Worm (Caenorhabditis elegans) whole organism, young adult: ENCODE results near the gene plk-3.
A peak's percentile ranks its signal among the peaks of the same experiment; 100 is the strongest.
"Not testable (repeated sequence)": the region's sequence is repeated elsewhere in the genome, so short reads cannot be mapped to it uniquely, and the experiment has no call there.

Experiments used
- B0336.3 ChIP-seq: fragments of 200-800 bp; sonication (Bioruptor generic); IDR thresholded peaks from 2 replicates; pipeline ENCODE4 v1.3.6; 2022; ENCODE audit warnings: missing genetic modification characterization, missing compliant biosample characterization
- C17E4.6 ChIP-seq: fragments of 200-800 bp; sonication (Bioruptor generic); IDR thresholded peaks from 2 replicates; pipeline ENCODE4 v1.3.6; 2022; ENCODE audit warnings: missing genetic modification reagents, missing genetic modification characterization, missing compliant biosample characterization
- D2030.7 ChIP-seq: fragments of 200-800 bp; sonication (Bioruptor generic); IDR thresholded peaks from 2 replicates; pipeline ENCODE4 v1.3.6; 2022; ENCODE audit warnings: missing genetic modification reagents, missing genetic modification characterization, missing compliant biosample characterization
- F10E7.11 ChIP-seq: sonication (generic microtip); optimal IDR thresholded peaks from 2 replicates; lab custom pipeline; 2017; ENCODE audit warnings: mild to moderate bottlenecking, missing genetic modification characterization, moderate library complexity, missing compliant biosample characterization
- F23B12.7 ChIP-seq: sonication (generic microtip); optimal IDR thresholded peaks from 2 replicates; lab custom pipeline; 2017; ENCODE audit warnings: missing genetic modification characterization, mild to moderate bottlenecking, missing compliant biosample characterization, antibody characterized with exemption, moderate library complexity; ENCODE audit not compliant: insufficient read depth
- F49E8.2 ChIP-seq: sonication (generic microtip); optimal IDR thresholded peaks from 3 replicates; lab custom pipeline; 2017; ENCODE audit warnings: missing genetic modification characterization, mild to moderate bottlenecking, missing compliant biosample characterization, antibody characterized with exemption, moderate library complexity; ENCODE audit not compliant: insufficient read depth
- F55B11.4 ChIP-seq: sonication (generic microtip); optimal IDR thresholded peaks from 2 replicates; lab custom pipeline; 2016; ENCODE audit warnings: missing compliant biosample characterization, missing genetic modification characterization, borderline replicate concordance; ENCODE audit not compliant: insufficient read depth
- Y79H2A.3 ChIP-seq: fragments of 200-800 bp; sonication (Bioruptor generic); conservative IDR thresholded peaks from 2 replicates; pipeline ENCODE4 v1.3.6; 2022; ENCODE audit warnings: missing genetic modification reagents, missing genetic modification characterization, missing compliant biosample characterization
- Y95B8A.8 ChIP-seq: fragments of 200-800 bp; sonication (Bioruptor generic); IDR thresholded peaks from 2 replicates; pipeline ENCODE4 v1.3.6; 2022; ENCODE audit warnings: missing genetic modification reagents, missing genetic modification characterization, missing compliant biosample characterization
- ama-1 ChIP-seq, 3 experiments: fragments of 150-350 bp in 1 of 3; sonication (generic microtip) in 2 of 3; optimal IDR thresholded peaks; 2 replicates each; lab custom pipeline; 2014 to 2018; ENCODE audit warnings: missing biosample characterization in 2 of 3, missing genetic modification characterization in 2 of 3, missing genetic modification reagents in 2 of 3
- bed-2 ChIP-seq: fragments of 200-800 bp; sonication (Bioruptor generic); IDR thresholded peaks from 2 replicates; pipeline ENCODE4 v1.3.6; 2022; ENCODE audit warnings: missing genetic modification reagents, missing genetic modification characterization, missing compliant biosample characterization
- cebp-1 ChIP-seq, 2 experiments: fragments of 200-800 bp in 1 of 2; sonication (Bioruptor generic) in 1 of 2; sonication (generic microtip) in 1 of 2; IDR thresholded peaks in 1 of 2; optimal IDR thresholded peaks in 1 of 2; 2 replicates each; pipeline versions ENCODE4 v1.3.6 to Lab custom; 2017 to 2022; ENCODE audit warnings: missing compliant biosample characterization in 2 of 2, missing genetic modification characterization in 2 of 2, mild to moderate bottlenecking in 1 of 2, missing genetic modification reagents in 1 of 2, moderate library complexity in 1 of 2
- ceh-40 ChIP-seq: fragments of 200-800 bp; sonication (Bioruptor generic); IDR thresholded peaks from 2 replicates; pipeline ENCODE4 v1.3.6; 2022; ENCODE audit warnings: missing genetic modification characterization, missing compliant biosample characterization
- efl-1 ChIP-seq: fragments of 150-350 bp; optimal IDR thresholded peaks from 2 replicates; lab custom pipeline; 2014; ENCODE audit warnings: missing biosample characterization, missing genetic modification reagents, missing genetic modification characterization
- egl-44 ChIP-seq: fragments of 200-800 bp; sonication (Bioruptor generic); IDR thresholded peaks from 2 replicates; pipeline ENCODE4 v1.3.6; 2022; ENCODE audit warnings: missing genetic modification reagents, missing genetic modification characterization, missing compliant biosample characterization
- egrh-3 ChIP-seq: fragments of 200-800 bp; sonication (Bioruptor generic); IDR thresholded peaks from 2 replicates; pipeline ENCODE4 v1.3.6; 2022; ENCODE audit warnings: missing genetic modification reagents, missing genetic modification characterization, missing compliant biosample characterization
- ekl-4 ChIP-seq: fragments of 200-800 bp; sonication (Bioruptor generic); IDR thresholded peaks from 2 replicates; pipeline ENCODE4 v1.3.6; 2022; ENCODE audit warnings: missing genetic modification reagents, missing genetic modification characterization, missing compliant biosample characterization
- gei-17 ChIP-seq: fragments of 200-800 bp; sonication (Bioruptor generic); optimal IDR thresholded peaks from 2 replicates; lab custom pipeline; 2018; ENCODE audit warnings: mild to moderate bottlenecking, missing genetic modification characterization, missing compliant biosample characterization
- hlh-12 ChIP-seq: sonication (generic microtip); optimal IDR thresholded peaks from 2 replicates; lab custom pipeline; 2016; ENCODE audit warnings: missing genetic modification characterization, missing compliant biosample characterization
- hlh-26 ChIP-seq: fragments of 200-800 bp; sonication (Bioruptor generic); conservative IDR thresholded peaks from 2 replicates; pipeline ENCODE4 v1.3.6; 2022; ENCODE audit warnings: missing genetic modification reagents, missing genetic modification characterization, missing compliant biosample characterization
- hmg-1.2 ChIP-seq: fragments of 200-800 bp; sonication (Bioruptor generic); IDR thresholded peaks from 2 replicates; pipeline ENCODE4 v1.3.6; 2022; ENCODE audit warnings: missing genetic modification reagents, missing genetic modification characterization, missing compliant biosample characterization
- hrde-1 ChIP-seq: sonication (generic microtip); optimal IDR thresholded peaks from 2 replicates; lab custom pipeline; 2016; ENCODE audit warnings: missing genetic modification characterization, mild to moderate bottlenecking, missing compliant biosample characterization, moderate library complexity, missing genotype, missing genetic modification reagents, borderline replicate concordance
- lin-26 ChIP-seq: fragments of 200-800 bp; sonication (Bioruptor generic); IDR thresholded peaks from 2 replicates; pipeline ENCODE4 v1.3.6; 2022; ENCODE audit warnings: missing genetic modification reagents, missing genetic modification characterization, missing compliant biosample characterization
- lin-40 ChIP-seq: sonication (generic microtip); optimal IDR thresholded peaks from 2 replicates; lab custom pipeline; 2016; ENCODE audit warnings: missing genetic modification characterization, mild to moderate bottlenecking, missing compliant biosample characterization, missing genotype, missing genetic modification reagents
- lin-54 ChIP-seq: fragments of 200-800 bp; sonication (Bioruptor generic); optimal IDR thresholded peaks from 2 replicates; lab custom pipeline; 2018; ENCODE audit warnings: mild to moderate bottlenecking, missing genetic modification characterization, missing compliant biosample characterization
- lir-1 ChIP-seq: fragments of 200-800 bp; sonication (Bioruptor generic); conservative IDR thresholded peaks from 2 replicates; pipeline ENCODE4 v1.3.6; 2022; ENCODE audit warnings: missing genetic modification reagents, missing genetic modification characterization, missing compliant biosample characterization
- lsl-1 ChIP-seq: fragments of 200-800 bp; sonication (Bioruptor generic); optimal IDR thresholded peaks from 2 replicates; lab custom pipeline; 2018; ENCODE audit warnings: mild to moderate bottlenecking, missing genetic modification characterization, moderate library complexity, missing compliant biosample characterization
- madf-8 ChIP-seq: fragments of 200-800 bp; sonication (Bioruptor generic); conservative IDR thresholded peaks from 2 replicates; pipeline ENCODE4 v1.3.6; 2022; ENCODE audit warnings: missing genetic modification reagents, missing genetic modification characterization, missing compliant biosample characterization
- nhr-179 ChIP-seq: sonication (generic microtip); optimal IDR thresholded peaks from 2 replicates; lab custom pipeline; 2016; ENCODE audit warnings: mild to moderate bottlenecking, missing genetic modification characterization, missing compliant biosample characterization
- pbrm-1 ChIP-seq: fragments of 200-800 bp; sonication (Bioruptor generic); IDR thresholded peaks from 2 replicates; pipeline ENCODE4 v1.3.6; 2022; ENCODE audit warnings: missing genetic modification reagents, missing genetic modification characterization, missing compliant biosample characterization
- rcor-1 ChIP-seq: fragments of 200-800 bp; sonication (Bioruptor generic); IDR thresholded peaks from 2 replicates; pipeline ENCODE4 v1.3.6; 2022; ENCODE audit warnings: missing genetic modification reagents, missing genetic modification characterization, missing compliant biosample characterization
- rec-8 ChIP-seq, 2 experiments: sonication (generic microtip); optimal IDR thresholded peaks; 2 replicates each; lab custom pipeline; 2016; ENCODE audit warnings: mild to moderate bottlenecking in 2 of 2, missing genetic modification characterization in 2 of 2, missing genetic modification reagents in 2 of 2, missing genotype in 2 of 2, missing biosample characterization in 1 of 2, missing compliant biosample characterization in 1 of 2, moderate library complexity in 1 of 2
- sea-2 ChIP-seq: fragments of 200-800 bp; sonication (Bioruptor generic); IDR thresholded peaks from 2 replicates; pipeline ENCODE4 v1.3.6; 2022; ENCODE audit warnings: missing genetic modification characterization, missing compliant biosample characterization
- snpc-1.3 ChIP-seq: sonication (generic microtip); optimal IDR thresholded peaks from 2 replicates; lab custom pipeline; 2017; ENCODE audit warnings: missing genetic modification characterization, mild to moderate bottlenecking, missing compliant biosample characterization, antibody characterized with exemption, moderate library complexity, missing genotype, missing genetic modification reagents; ENCODE audit not compliant: insufficient read depth
- snpc-3.4 ChIP-seq: sonication (generic microtip); optimal IDR thresholded peaks from 2 replicates; lab custom pipeline; 2017; ENCODE audit warnings: missing genetic modification characterization, mild to moderate bottlenecking, missing compliant biosample characterization, antibody characterized with exemption, moderate library complexity, missing genotype, missing genetic modification reagents
- snpc-4 ChIP-seq, 5 experiments: fragments of 150-350 bp in 1 of 5; sonication (generic microtip) in 4 of 5; optimal IDR thresholded peaks; 2 replicates each; lab custom pipeline; 2014 to 2018; ENCODE audit warnings: missing genetic modification characterization in 5 of 5, missing biosample characterization in 3 of 5, antibody characterized with exemption in 2 of 5, mild to moderate bottlenecking in 2 of 5, missing compliant biosample characterization in 2 of 5, missing genotype in 2 of 5, moderate library complexity in 2 of 5, missing genetic modification reagents in 1 of 5
- tbx-9 ChIP-seq: sonication (generic microtip); optimal IDR thresholded peaks from 2 replicates; lab custom pipeline; 2016; ENCODE audit warnings: borderline replicate concordance, missing genetic modification characterization, inconsistent platforms, missing compliant biosample characterization
- tlf-1 ChIP-seq: fragments of 200-800 bp; sonication (Bioruptor generic); optimal IDR thresholded peaks from 2 replicates; lab custom pipeline; 2018; ENCODE audit warnings: mild to moderate bottlenecking, missing genetic modification characterization, missing compliant biosample characterization
- unc-130 ChIP-seq: sonication (generic microtip); optimal IDR thresholded peaks from 2 replicates; lab custom pipeline; 2016; ENCODE audit warnings: missing genetic modification reagents, missing genetic modification characterization, missing compliant biosample characterization
- xnd-1 ChIP-seq: sonication (generic microtip); optimal IDR thresholded peaks from 2 replicates; lab custom pipeline; 2016; ENCODE audit warnings: missing genotype, missing genetic modification reagents, missing genetic modification characterization, missing compliant biosample characterization

The plk-3 gene

DNA sequence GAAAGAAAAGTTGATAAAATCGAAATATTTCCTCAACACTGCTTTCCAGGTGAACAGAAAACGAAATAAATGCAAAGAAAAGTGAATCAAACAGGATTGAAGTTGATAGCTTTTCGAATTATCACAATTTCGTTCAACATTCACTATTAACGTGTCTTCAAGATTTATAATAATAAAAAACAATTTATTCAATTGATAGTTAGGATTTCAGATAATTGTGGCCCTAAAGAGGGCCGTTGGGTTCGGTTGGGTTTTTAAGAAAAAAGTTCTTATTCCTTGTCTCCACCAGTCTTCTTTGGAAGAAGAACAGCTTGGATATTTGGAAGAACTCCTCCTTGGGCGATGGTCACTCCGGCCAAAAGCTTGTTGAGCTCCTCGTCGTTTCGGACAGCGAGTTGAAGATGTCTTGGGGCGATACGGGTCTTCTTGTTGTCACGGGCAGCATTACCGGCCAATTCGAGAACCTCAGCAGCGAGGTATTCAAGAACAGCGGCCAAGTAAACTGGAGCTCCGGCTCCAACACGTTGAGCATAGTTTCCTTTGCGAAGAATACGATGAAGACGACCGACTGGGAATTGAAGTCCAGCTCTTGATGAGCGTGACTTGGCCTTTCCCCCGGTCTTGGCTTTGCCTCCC, 12.7 kb upstream of the plk-3 start:
- TF ChIP-seq lin-54 (GFP tag; lab: Kevin White, UChicago) (peak; percentile 47), snpc-3.4 (tag; lab: Kevin White, UChicago) (peak; percentile 49), lin-26 (GFP tag; lab: Robert Waterston, UW) (peak; percentile 87), Y95B8A.8 (GFP tag; lab: Robert Waterston, UW) (peak; percentile 51; the same call in 1 of the 2 replicates), Y79H2A.3 (GFP tag; lab: Robert Waterston, UW) (peak; percentile 49; the same call in 1 of the 2 replicates), egrh-3 (peak; percentile 40; the same call in 1 of the 2 replicates), ama-1 (GFP tag; optimal IDR thresholded peaks at IDR 0.05; lab: Kevin White, UChicago) (peak; percentile 32 to 33), B0336.3 (0 out of 2 replicates have a peak, but pooled peaks have one; percentile 34), egl-44 (GFP tag; lab: Robert Waterston, UW) (peak; percentile 53; the same call in 1 of the 2 replicates), snpc-4 (tag; optimal IDR thresholded peaks at IDR 0.05; lab: Kevin White, UChicago) (peak in 1 of 4 experiments; percentile 43), rec-8 (tag; optimal IDR thresholded peaks at IDR 0.05; lab: Kevin White, UChicago) (peak in 1 of 2 experiments; percentile 38), cebp-1 (tag; optimal IDR thresholded peaks at IDR 0.05; lab: Kevin White, UChicago) (peak; percentile 5), ekl-4 (GFP tag; lab: Robert Waterston, UW) (peak; percentile 37; the same call in 1 of the 2 replicates), rcor-1 (GFP tag; lab: Robert Waterston, UW) (peak; percentile 25; the same call in 1 of the 2 replicates), sea-2 (GFP tag; lab: Robert Waterston, UW) (0 out of 2 replicates have a peak, but pooled peaks have one; percentile 69), snpc-1.3 (tag; lab: Kevin White, UChicago) (peak; percentile 2), F49E8.2 (peak; percentile 49), ceh-40 (0 out of 2 replicates have a peak, but pooled peaks have one; percentile 3), lsl-1 (GFP tag; lab: Kevin White, UChicago) (peak; percentile 31), hrde-1 (tag; lab: Kevin White, UChicago) (peak; percentile 92)
- TF ChIP-seq ama-1 (optimal IDR thresholded peaks at IDR 0.05; lab: Kevin White, UChicago); snpc-4 (GFP tag; optimal IDR thresholded peaks at IDR 0.05; lab: Kevin White, UChicago); cebp-1 (GFP tag; IDR thresholded peaks at IDR 0.05; lab: Robert Waterston, UW): not testable (repeated sequence)

DNA sequence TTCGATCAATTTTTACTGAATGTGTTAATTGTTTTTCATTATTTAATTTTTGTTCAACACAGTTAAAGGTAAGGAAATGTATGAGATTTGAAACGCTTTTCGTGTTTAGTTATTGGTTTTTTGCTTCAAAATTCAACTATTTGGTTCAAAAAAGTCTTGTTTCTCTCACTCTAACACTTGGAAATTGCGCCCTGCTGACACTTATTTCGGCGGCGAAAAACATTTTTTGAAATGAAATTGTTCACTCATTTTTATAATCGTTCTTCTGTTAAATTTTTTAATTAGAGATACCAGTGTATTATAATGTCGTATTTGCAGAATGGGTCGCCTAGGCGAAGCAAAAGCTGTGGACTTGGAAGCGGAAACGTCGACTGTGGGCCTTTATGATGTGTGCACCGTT, 5.1 kb upstream of the plk-3 start, which contains the start of gene rod-1:
Gene rod-1 (plus strand): TSS at position 319 of the 400 bp plus-strand sequence.
- TF ChIP-seq F55B11.4 (tag; lab: Kevin White, UChicago), result no peak
- TF ChIP-seq F49E8.2, result no peak
- TF ChIP-seq hmg-1.2 (GFP tag; lab: Robert Waterston, UW), result 0 out of 2 replicates have a peak, but pooled peaks have one; percentile 8
- TF ChIP-seq F23B12.7 (tag; lab: Kevin White, UChicago), result no peak
- TF ChIP-seq D2030.7, result no peak
- TF ChIP-seq tbx-9, result no peak
- no peak for TF ChIP-seq bed-2 (GFP tag; lab: Robert Waterston, UW)
- TF ChIP-seq pbrm-1 (GFP tag; lab: Robert Waterston, UW), result peak; percentile 41; the same call in 1 of the 2 replicates

DNA sequence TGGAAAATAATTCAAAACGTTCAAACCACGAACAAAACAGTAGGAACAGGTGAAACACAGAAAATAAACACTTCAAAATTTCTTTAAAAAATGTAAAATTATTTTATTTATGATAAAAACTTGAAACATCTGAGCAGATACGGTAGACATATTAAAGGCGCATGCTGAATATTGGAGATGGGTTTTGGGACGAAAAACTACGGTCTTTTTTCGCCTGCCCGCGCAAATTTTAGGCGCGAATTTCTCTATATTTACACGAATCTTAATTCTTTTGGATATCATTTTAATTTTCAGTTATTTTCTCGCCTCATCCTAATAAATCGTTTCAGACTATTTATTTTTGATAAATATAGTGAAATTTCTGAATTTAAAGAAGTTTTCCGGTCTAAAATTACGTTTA, 4.7 kb upstream of the plk-3 start:
- peak; percentile 48; the same call in 1 of the 2 replicates for TF ChIP-seq lir-1 (GFP tag; lab: Robert Waterston, UW)
- peak; percentile 99 for TF ChIP-seq efl-1
- TF ChIP-seq C17E4.6, result peak; percentile 59; the same call in 1 of the 2 replicates
- peak; percentile 94 for TF ChIP-seq snpc-3.4 (tag; lab: Kevin White, UChicago)
- TF ChIP-seq tlf-1, result peak; percentile 79
- TF ChIP-seq snpc-1.3 (tag; lab: Kevin White, UChicago), result peak; percentile 50
- TF ChIP-seq Y95B8A.8 (GFP tag; lab: Robert Waterston, UW), result peak; percentile 92
- TF ChIP-seq gei-17 (GFP tag; lab: Kevin White, UChicago), result no peak
- TF ChIP-seq unc-130 (GFP tag; lab: Kevin White, UChicago), result peak; percentile 79
- peak; percentile 95 for TF ChIP-seq xnd-1 (tag; lab: Kevin White, UChicago)
- no peak for TF ChIP-seq hlh-26 (GFP tag; lab: Robert Waterston, UW)
- TF ChIP-seq lin-40 (tag; lab: Kevin White, UChicago), result no peak
- peak; percentile 95 for TF ChIP-seq madf-8
- TF ChIP-seq hlh-12 (tag; lab: Kevin White, UChicago), result no peak
- TF ChIP-seq F10E7.11, result no peak
- TF ChIP-seq pbrm-1 (GFP tag; lab: Robert Waterston, UW), result peak; percentile 90
- TF ChIP-seq nhr-179 (tag; lab: Kevin White, UChicago), result no peak
